Worm (Caenorhabditis elegans): ENCODE data around the gene T03G6.7.

ce11 chrX:2572646-2573149, 21.1 kb upstream of the T03G6.7 start, which contains the start of the genes ccd-5 and F52H2.1:
- TF ChIP-seq nhr-80 (tag; optimal IDR thresholded peaks at IDR 0.05) (no peak), ztf-26 (tag; optimal IDR thresholded peaks at IDR 0.05) (no peak), Y56A3A.18 (GFP tag; IDR thresholded peaks at IDR 0.05) (no peak), snpc-4 (GFP tag; optimal IDR thresholded peaks at IDR 0.05) (no peak), snpc-4 (tag; optimal IDR thresholded peaks at IDR 0.05) (no peak), pha-4 (tag; optimal IDR thresholded peaks at IDR 0.05) (no peak), ZK185.1 (tag; optimal IDR thresholded peaks at IDR 0.05; ENCODE audit: poor library complexity, severe bottlenecking) (no peak), nfya-1 (tag; optimal IDR thresholded peaks at IDR 0.05; ENCODE audit: borderline replicate concordance, insufficient read depth) (no peak), unc-62 (GFP tag; optimal IDR thresholded peaks at IDR 0.05) (no peak), efl-1 (GFP tag; optimal IDR thresholded peaks at IDR 0.05) (no peak), him-1 (tag; optimal IDR thresholded peaks at IDR 0.05) (no peak), unc-130 (GFP tag; optimal IDR thresholded peaks at IDR 0.05) (no peak), let-607 (tag; optimal IDR thresholded peaks at IDR 0.05) (no peak)

Data from whole organism, young adult.